Worm (Caenorhabditis elegans) whole organism, young adult: ENCODE measurements around the gene ZK328.6.

Experiments
- B0019.2 ChIP-seq: fragments of 200-800 bp; sonication (Bioruptor generic); conservative IDR thresholded peaks from 2 replicates; pipeline ENCODE4 v1.3.6; 2022; ENCODE audit warnings: missing genetic modification reagents, missing genetic modification characterization, missing compliant biosample characterization
- D2030.7 ChIP-seq: fragments of 200-800 bp; sonication (Bioruptor generic); IDR thresholded peaks from 2 replicates; pipeline ENCODE4 v1.3.6; 2022; ENCODE audit warnings: missing genetic modification reagents, missing genetic modification characterization, missing compliant biosample characterization
- F49E8.2 ChIP-seq: sonication (generic microtip); optimal IDR thresholded peaks from 3 replicates; lab custom pipeline; 2017; ENCODE audit warnings: missing genetic modification characterization, mild to moderate bottlenecking, missing compliant biosample characterization, antibody characterized with exemption, moderate library complexity; ENCODE audit not compliant: insufficient read depth
- F57A8.1 ChIP-seq: fragments of 200-800 bp; sonication (Bioruptor generic); optimal IDR thresholded peaks from 2 replicates; lab custom pipeline; 2018; ENCODE audit warnings: mild to moderate bottlenecking, missing genetic modification characterization, moderate library complexity, missing compliant biosample characterization
- K11D2.4 ChIP-seq: fragments of 200-800 bp; sonication (Bioruptor generic); IDR thresholded peaks from 2 replicates; pipeline ENCODE4 v1.3.6; 2022; ENCODE audit warnings: missing genetic modification reagents, missing genetic modification characterization, missing compliant biosample characterization
- K12H6.12 ChIP-seq: fragments of 200-800 bp; sonication (Bioruptor generic); optimal IDR thresholded peaks from 2 replicates; lab custom pipeline; 2018; ENCODE audit warnings: mild to moderate bottlenecking, missing genetic modification characterization, missing compliant biosample characterization
- T07F8.4 ChIP-seq: sonication (generic microtip); optimal IDR thresholded peaks from 2 replicates; lab custom pipeline; 2016; ENCODE audit warnings: mild to moderate bottlenecking, missing genetic modification characterization, moderate library complexity, missing compliant biosample characterization
- akir-1 ChIP-seq: fragments of 200-800 bp; sonication (Bioruptor generic); optimal IDR thresholded peaks from 2 replicates; lab custom pipeline; 2018; ENCODE audit warnings: mild to moderate bottlenecking, missing genetic modification characterization, moderate library complexity, missing compliant biosample characterization
- bed-1 ChIP-seq: fragments of 200-800 bp; sonication (Bioruptor generic); IDR thresholded peaks from 2 replicates; pipeline ENCODE4 v1.3.6; 2022; ENCODE audit warnings: missing genetic modification reagents, missing genetic modification characterization, missing compliant biosample characterization
- cebp-1 ChIP-seq, 2 experiments: fragments of 200-800 bp in 1 of 2; sonication (Bioruptor generic) in 1 of 2; sonication (generic microtip) in 1 of 2; IDR thresholded peaks in 1 of 2; optimal IDR thresholded peaks in 1 of 2; 2 replicates each; pipeline versions ENCODE4 v1.3.6 to Lab custom; 2017 to 2022; ENCODE audit warnings: missing compliant biosample characterization in 2 of 2, missing genetic modification characterization in 2 of 2, mild to moderate bottlenecking in 1 of 2, missing genetic modification reagents in 1 of 2, moderate library complexity in 1 of 2
- ceh-27 ChIP-seq: fragments of 200-800 bp; sonication (Bioruptor generic); optimal IDR thresholded peaks from 2 replicates; lab custom pipeline; 2018; ENCODE audit warnings: mild to moderate bottlenecking, missing genetic modification characterization, moderate library complexity, missing compliant biosample characterization
- dox-1 ChIP-seq: fragments of 200-800 bp; sonication (Bioruptor generic); IDR thresholded peaks from 2 replicates; pipeline ENCODE4 v1.3.6; 2022; ENCODE audit warnings: missing genetic modification reagents, missing genetic modification characterization, missing compliant biosample characterization
- dpl-1 ChIP-seq: fragments of 150-350 bp; optimal IDR thresholded peaks from 2 replicates; lab custom pipeline; 2014; ENCODE audit warnings: missing biosample characterization, missing genetic modification reagents, missing genetic modification characterization
- efl-1 ChIP-seq: fragments of 150-350 bp; optimal IDR thresholded peaks from 2 replicates; lab custom pipeline; 2014; ENCODE audit warnings: missing biosample characterization, missing genetic modification reagents, missing genetic modification characterization
- ekl-4 ChIP-seq: fragments of 200-800 bp; sonication (Bioruptor generic); IDR thresholded peaks from 2 replicates; pipeline ENCODE4 v1.3.6; 2022; ENCODE audit warnings: missing genetic modification reagents, missing genetic modification characterization, missing compliant biosample characterization
- ets-4 ChIP-seq: fragments of 200-800 bp; sonication (Bioruptor generic); optimal IDR thresholded peaks from 2 replicates; lab custom pipeline; 2018; ENCODE audit warnings: mild to moderate bottlenecking, missing genetic modification characterization, missing compliant biosample characterization
- hlh-26 ChIP-seq: fragments of 200-800 bp; sonication (Bioruptor generic); conservative IDR thresholded peaks from 2 replicates; pipeline ENCODE4 v1.3.6; 2022; ENCODE audit warnings: missing genetic modification reagents, missing genetic modification characterization, missing compliant biosample characterization
- hmg-1.2 ChIP-seq: fragments of 200-800 bp; sonication (Bioruptor generic); IDR thresholded peaks from 2 replicates; pipeline ENCODE4 v1.3.6; 2022; ENCODE audit warnings: missing genetic modification reagents, missing genetic modification characterization, missing compliant biosample characterization
- hmg-20 ChIP-seq: fragments of 200-800 bp; sonication (Bioruptor generic); IDR thresholded peaks from 2 replicates; pipeline ENCODE4 v1.3.6; 2022; ENCODE audit warnings: missing genetic modification reagents, missing genetic modification characterization, missing compliant biosample characterization
- let-607 ChIP-seq, 2 experiments: fragments of 200-800 bp in 1 of 2; sonication (Bioruptor generic) in 1 of 2; sonication (generic microtip) in 1 of 2; optimal IDR thresholded peaks; 2 replicates each; lab custom pipeline; 2016 to 2018; ENCODE audit warnings: mild to moderate bottlenecking in 2 of 2, missing compliant biosample characterization in 2 of 2, missing genetic modification characterization in 2 of 2, moderate library complexity in 2 of 2, missing genotype in 1 of 2
- lin-35 ChIP-seq, 3 experiments: fragments of 150-350 bp in 2 of 3; sonication (generic microtip) in 1 of 3; optimal IDR thresholded peaks; 2 replicates each; lab custom pipeline; 2014 to 2018; ENCODE audit warnings: missing biosample characterization in 3 of 3, missing genetic modification characterization in 3 of 3, missing genetic modification reagents in 3 of 3
- lsl-1 ChIP-seq: fragments of 200-800 bp; sonication (Bioruptor generic); optimal IDR thresholded peaks from 2 replicates; lab custom pipeline; 2018; ENCODE audit warnings: mild to moderate bottlenecking, missing genetic modification characterization, moderate library complexity, missing compliant biosample characterization
- lsy-27 ChIP-seq: sonication (generic microtip); optimal IDR thresholded peaks from 2 replicates; lab custom pipeline; 2017; ENCODE audit warnings: missing genetic modification characterization, mild to moderate bottlenecking, missing compliant biosample characterization, antibody characterized with exemption, missing genotype, borderline replicate concordance; ENCODE audit not compliant: insufficient read depth
- madf-10 ChIP-seq: sonication (generic microtip); optimal IDR thresholded peaks from 2 replicates; lab custom pipeline; 2016; ENCODE audit warnings: mild to moderate bottlenecking, missing genetic modification characterization, missing compliant biosample characterization
- madf-3 ChIP-seq: fragments of 200-800 bp; sonication (Bioruptor generic); IDR thresholded peaks from 2 replicates; pipeline ENCODE4 v1.3.6; 2022; ENCODE audit warnings: missing genetic modification reagents, missing genetic modification characterization, missing compliant biosample characterization
- madf-6 ChIP-seq: fragments of 200-800 bp; sonication (Bioruptor generic); IDR thresholded peaks from 2 replicates; pipeline ENCODE4 v1.3.6; 2022; ENCODE audit warnings: missing genetic modification reagents, missing genetic modification characterization, missing compliant biosample characterization
- mcd-1 ChIP-seq: fragments of 200-800 bp; sonication (Bioruptor generic); IDR thresholded peaks from 2 replicates; pipeline ENCODE4 v1.3.6; 2022; ENCODE audit warnings: missing genetic modification reagents, missing genetic modification characterization, missing compliant biosample characterization
- mxl-1 ChIP-seq: sonication (generic microtip); optimal IDR thresholded peaks from 2 replicates; lab custom pipeline; 2016; ENCODE audit warnings: missing genetic modification characterization, missing compliant biosample characterization
- nfya-1 ChIP-seq: sonication (generic microtip); optimal IDR thresholded peaks from 2 replicates; lab custom pipeline; 2017; ENCODE audit warnings: antibody characterized with exemption, missing compliant biosample characterization, missing genetic modification characterization, borderline replicate concordance; ENCODE audit not compliant: insufficient read depth
- nhr-120 ChIP-seq: fragments of 200-800 bp; sonication (Bioruptor generic); IDR thresholded peaks from 2 replicates; pipeline ENCODE4 v1.3.6; 2022; ENCODE audit warnings: missing genetic modification characterization, missing compliant biosample characterization
- nhr-80 ChIP-seq: sonication (generic microtip); optimal IDR thresholded peaks from 2 replicates; lab custom pipeline; 2016; ENCODE audit warnings: missing genetic modification characterization, missing compliant biosample characterization
- rec-8 ChIP-seq, 2 experiments: sonication (generic microtip); optimal IDR thresholded peaks; 2 replicates each; lab custom pipeline; 2016; ENCODE audit warnings: mild to moderate bottlenecking in 2 of 2, missing genetic modification characterization in 2 of 2, missing genetic modification reagents in 2 of 2, missing genotype in 2 of 2, missing biosample characterization in 1 of 2, missing compliant biosample characterization in 1 of 2, moderate library complexity in 1 of 2
- sea-2 ChIP-seq: fragments of 200-800 bp; sonication (Bioruptor generic); IDR thresholded peaks from 2 replicates; pipeline ENCODE4 v1.3.6; 2022; ENCODE audit warnings: missing genetic modification characterization, missing compliant biosample characterization
- tbp1 ChIP-seq: fragments of 200-800 bp; sonication (Bioruptor generic); optimal IDR thresholded peaks from 2 replicates; lab custom pipeline; 2018; ENCODE audit warnings: mild to moderate bottlenecking, missing genetic modification characterization, missing compliant biosample characterization
- unc-130 ChIP-seq: sonication (generic microtip); optimal IDR thresholded peaks from 2 replicates; lab custom pipeline; 2016; ENCODE audit warnings: missing genetic modification reagents, missing genetic modification characterization, missing compliant biosample characterization
- unc-62 ChIP-seq: fragments of 150-350 bp; optimal IDR thresholded peaks from 2 replicates; lab custom pipeline; 2014; ENCODE audit warnings: missing biosample characterization, missing genetic modification reagents, missing genetic modification characterization
- xnd-1 ChIP-seq: sonication (generic microtip); optimal IDR thresholded peaks from 2 replicates; lab custom pipeline; 2016; ENCODE audit warnings: missing genotype, missing genetic modification reagents, missing genetic modification characterization, missing compliant biosample characterization
- ztf-6 ChIP-seq: fragments of 200-800 bp; sonication (Bioruptor generic); IDR thresholded peaks from 2 replicates; pipeline ENCODE4 v1.3.6; 2022; ENCODE audit warnings: missing genetic modification reagents, missing genetic modification characterization, missing compliant biosample characterization

The ZK328.6 gene

ce11 chrIII:5982753-5983390 lies 47.5 kb downstream of the ZK328.6 start:
- TF ChIP-seq B0019.2 (GFP tag; lab: Robert Waterston, UW) (no peak), madf-10 (tag; lab: Kevin White, UChicago) (no peak), bed-1 (GFP tag; lab: Robert Waterston, UW) (no peak), hmg-1.2 (GFP tag; lab: Robert Waterston, UW) (peak; percentile 63; the same call in 1 of the 2 replicates), F57A8.1 (GFP tag; lab: Kevin White, UChicago) (no peak)

DNA sequence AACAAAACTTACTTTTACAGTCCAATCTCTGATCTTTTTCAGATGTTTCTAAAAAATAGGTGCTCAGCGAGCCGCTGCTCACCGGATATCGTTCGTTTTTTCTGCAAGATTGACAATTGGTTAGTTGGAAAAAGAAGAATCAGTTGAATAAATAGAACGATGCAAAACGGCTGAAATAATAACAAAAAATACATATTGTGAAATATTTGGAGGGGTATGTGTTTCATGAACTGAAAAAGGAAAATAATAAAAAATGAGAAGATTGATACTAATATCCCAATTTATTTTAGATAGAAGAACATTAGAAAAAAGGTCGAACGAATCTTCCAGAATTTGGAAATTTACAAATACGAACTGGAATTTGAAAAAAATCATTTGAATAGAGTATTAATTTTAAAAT lies 48.4 kb downstream of the ZK328.6 start, which contains the start of gene frm-2:
Gene frm-2, minus strand, starts transcription at position 101 of the 400 bp plus-strand sequence.
- TF ChIP-seq F49E8.2 (tag; lab: Kevin White, UChicago) (no peak), K11D2.4 (no peak), lsy-27 (no peak), ztf-6 (GFP tag; lab: Robert Waterston, UW) (no peak), nhr-80 (tag; lab: Kevin White, UChicago) (no peak), akir-1 (GFP tag; lab: Kevin White, UChicago) (no peak), madf-3 (GFP tag; lab: Robert Waterston, UW) (no peak), nfya-1 (tag; lab: Kevin White, UChicago) (no peak), lin-35 (GFP tag; optimal IDR thresholded peaks at IDR 0.05; lab: Kevin White, UChicago) (no peak), dpl-1 (no peak), tbp1 (GFP tag; lab: Kevin White, UChicago) (no peak), sea-2 (GFP tag; lab: Robert Waterston, UW) (no peak), nhr-120 (no peak), lsl-1 (GFP tag; lab: Kevin White, UChicago) (no peak), K12H6.12 (tag; lab: Kevin White, UChicago) (no peak), let-607 (tag; optimal IDR thresholded peaks at IDR 0.05; lab: Kevin White, UChicago) (no peak), D2030.7 (GFP tag; lab: Robert Waterston, UW) (no peak), unc-130 (GFP tag; lab: Kevin White, UChicago) (no peak)

DNA sequence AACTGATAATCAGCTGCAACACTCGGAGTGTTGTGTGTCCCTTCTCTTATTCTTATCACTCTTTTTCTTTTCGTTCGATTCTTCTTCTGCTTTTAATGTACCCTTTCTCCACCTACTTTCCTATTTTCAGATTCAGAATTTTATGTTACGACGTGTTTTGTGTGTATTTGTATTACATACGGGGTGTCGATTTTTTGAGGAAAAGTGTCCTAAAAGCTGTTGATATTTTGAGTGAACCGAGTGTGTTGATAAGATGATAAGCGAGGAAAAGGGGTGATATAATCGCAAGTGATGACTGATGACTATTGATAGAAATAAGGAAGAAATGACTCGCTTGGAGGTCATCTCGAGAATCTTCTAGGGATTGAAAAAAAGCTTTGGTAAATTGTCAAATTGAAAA lies 49.0 kb downstream of the ZK328.6 start:
- TF ChIP-seq lsy-27, result no peak
- no peak for TF ChIP-seq ekl-4 (GFP tag; lab: Robert Waterston, UW)
- no peak for TF ChIP-seq xnd-1
- peak; percentile 38 for TF ChIP-seq ets-4 (GFP tag; lab: Kevin White, UChicago)
- no peak for TF ChIP-seq efl-1
- no peak for TF ChIP-seq let-607 (tag; optimal IDR thresholded peaks at IDR 0.05; lab: Kevin White, UChicago)
- no peak for TF ChIP-seq mcd-1 (GFP tag; lab: Robert Waterston, UW)
- no peak for TF ChIP-seq dox-1 (GFP tag; lab: Robert Waterston, UW)
- TF ChIP-seq hmg-20 (GFP tag; lab: Robert Waterston, UW), result no peak
- no peak for TF ChIP-seq T07F8.4
- no peak for TF ChIP-seq mxl-1
- TF ChIP-seq rec-8 (tag; optimal IDR thresholded peaks at IDR 0.05; lab: Kevin White, UChicago), result no peak
- TF ChIP-seq cebp-1 (GFP tag; IDR thresholded peaks at IDR 0.05; lab: Robert Waterston, UW), result no peak
- TF ChIP-seq cebp-1 (tag; optimal IDR thresholded peaks at IDR 0.05; lab: Kevin White, UChicago), result peak; percentile 41
- no peak for TF ChIP-seq hlh-26
- peak; percentile 83 for TF ChIP-seq nhr-80 (tag; lab: Kevin White, UChicago)
- TF ChIP-seq unc-62 (GFP tag; lab: Kevin White, UChicago), result no peak
- TF ChIP-seq ceh-27 (GFP tag; lab: Kevin White, UChicago), result no peak
- no peak for TF ChIP-seq madf-6
